Worm (Caenorhabditis elegans): ENCODE results near the gene ZK809.8.

Gene ZK809.8

ce11 chrIV:11640915-11641314 lies 7.9 kb downstream of the ZK809.8 start, which contains the start of gene ttr-50:
Gene ttr-50 (minus strand): TSS chrIV:11641015.
- TF ChIP-seq jun-1 (tag; optimal IDR thresholded peaks at IDR 0.05) (no peak), mdl-1 (tag; optimal IDR thresholded peaks at IDR 0.05) (no peak), nhr-43 (tag; optimal IDR thresholded peaks at IDR 0.05; ENCODE audit: poor library complexity, severe bottlenecking) (no peak), eor-1 (tag; optimal IDR thresholded peaks at IDR 0.05) (no peak), nhr-23 (tag; optimal IDR thresholded peaks at IDR 0.05) (no peak), elt-2 (tag; optimal IDR thresholded peaks at IDR 0.05) (no peak), nhr-11 (tag; optimal IDR thresholded peaks at IDR 0.05) (no peak), nhr-25 (tag; optimal IDR thresholded peaks at IDR 0.05) (no peak), ceh-28 (tag; optimal IDR thresholded peaks at IDR 0.05) (no peak), ceh-16 (tag; optimal IDR thresholded peaks at IDR 0.05) (no peak), mml-1 (tag; optimal IDR thresholded peaks at IDR 0.05) (no peak), nhr-12 (tag; optimal IDR thresholded peaks at IDR 0.05) (no peak), nhr-67 (tag; optimal IDR thresholded peaks at IDR 0.05) (no peak), elt-1 (tag; optimal IDR thresholded peaks at IDR 0.05) (no peak), nhr-237 (tag; optimal IDR thresholded peaks at IDR 0.05) (no peak), nhr-76 (tag; optimal IDR thresholded peaks at IDR 0.05) (no peak), aly-2 (tag; optimal IDR thresholded peaks at IDR 0.05) (no peak), nfya-1 (tag; optimal IDR thresholded peaks at IDR 0.05; ENCODE audit: insufficient read depth) (no peak), nhr-28 (tag; optimal IDR thresholded peaks at IDR 0.05) (no peak)

ce11 chrIV:11638016-11638415 lies 10.8 kb downstream of the ZK809.8 start, which contains the start of gene rbm-17:
Gene rbm-17 (plus strand): TSS chrIV:11638316.
- no peak for TF ChIP-seq lin-39 (tag; optimal IDR thresholded peaks at IDR 0.05)
- no peak for TF ChIP-seq nhr-43 (tag; optimal IDR thresholded peaks at IDR 0.05; ENCODE audit: poor library complexity, severe bottlenecking)
- no peak for TF ChIP-seq daf-12 (tag; optimal IDR thresholded peaks at IDR 0.05)
- no peak for TF ChIP-seq nhr-25 (tag; optimal IDR thresholded peaks at IDR 0.05)

- TF ChIP-seq nfya-1 (tag; optimal IDR thresholded peaks at IDR 0.05; ENCODE audit: insufficient read depth): peak; percentile 8
- TF ChIP-seq nhr-12 (tag; optimal IDR thresholded peaks at IDR 0.05): no peak
- TF ChIP-seq fos-1 (tag; optimal IDR thresholded peaks at IDR 0.05): no peak
- peak; percentile 40 for TF ChIP-seq nhr-23 (tag; optimal IDR thresholded peaks at IDR 0.05)
- peak; percentile 7 for TF ChIP-seq elt-2 (tag; optimal IDR thresholded peaks at IDR 0.05)
Observed at ce11 chrIV:11636409-11636723, 12.5 kb downstream of the ZK809.8 start, which contains the start of gene F58B3.6. Gene F58B3.6 (plus strand): TSS chrIV:11636648.

ce11 chrIV:11635437-11636408 lies 13.1 kb downstream of the ZK809.8 start, which contains the start of gene mars-1:
Gene mars-1 (minus strand): TSS chrIV:11635487.
- TF ChIP-seq elt-1 (tag; optimal IDR thresholded peaks at IDR 0.05) (no peak), tbx-2 (tag; optimal IDR thresholded peaks at IDR 0.05) (no peak), lin-15B (tag; optimal IDR thresholded peaks at IDR 0.05) (peak; percentile 80), ceh-9 (tag; optimal IDR thresholded peaks at IDR 0.05) (no peak), ceh-16 (tag; optimal IDR thresholded peaks at IDR 0.05) (no peak), nhr-76 (tag; optimal IDR thresholded peaks at IDR 0.05) (no peak), egl-27 (tag; optimal IDR thresholded peaks at IDR 0.05) (no peak), nhr-67 (tag; optimal IDR thresholded peaks at IDR 0.05) (no peak), egl-5 (tag; optimal IDR thresholded peaks at IDR 0.05) (no peak), ztf-4 (tag; optimal IDR thresholded peaks at IDR 0.05) (no peak), lsy-12 (tag; optimal IDR thresholded peaks at IDR 0.05) (peak; percentile 22), daf-12 (tag; optimal IDR thresholded peaks at IDR 0.05) (no peak), snpc-4 (tag; optimal IDR thresholded peaks at IDR 0.05) (peak; percentile 18), fkh-2 (tag; optimal IDR thresholded peaks at IDR 0.05) (no peak), unc-39 (tag; optimal IDR thresholded peaks at IDR 0.05) (no peak), pha-4 (tag; optimal IDR thresholded peaks at IDR 0.05) (peak; percentile 76), ceh-82 (tag; optimal IDR thresholded peaks at IDR 0.05) (no peak), R02D3.7 (tag; optimal IDR thresholded peaks at IDR 0.05) (no peak), ztf-11 (tag; optimal IDR thresholded peaks at IDR 0.05) (no peak), pqm-1 (tag; optimal IDR thresholded peaks at IDR 0.05) (no peak), fos-1 (tag; optimal IDR thresholded peaks at IDR 0.05) (no peak), nhr-12 (tag; optimal IDR thresholded peaks at IDR 0.05) (no peak), eor-1 (tag; optimal IDR thresholded peaks at IDR 0.05) (no peak), mml-1 (tag; optimal IDR thresholded peaks at IDR 0.05) (no peak), unc-62 (GFP tag; optimal IDR thresholded peaks at IDR 0.05) (no peak), nhr-23 (tag; optimal IDR thresholded peaks at IDR 0.05) (peak; percentile 56), ceh-28 (tag; optimal IDR thresholded peaks at IDR 0.05) (no peak), hmg-11 (tag; optimal IDR thresholded peaks at IDR 0.05) (peak; percentile 10), fkh-10 (GFP tag; optimal IDR thresholded peaks at IDR 0.05) (peak; percentile 25), mdl-1 (tag; optimal IDR thresholded peaks at IDR 0.05) (no peak), nfya-1 (tag; optimal IDR thresholded peaks at IDR 0.05; ENCODE audit: insufficient read depth) (peak; percentile 58), elt-2 (tag; optimal IDR thresholded peaks at IDR 0.05) (peak; percentile 32), ZK546.5 (tag; optimal IDR thresholded peaks at IDR 0.05) (no peak), nhr-77 (tag; optimal IDR thresholded peaks at IDR 0.05) (no peak), elt-3 (tag; optimal IDR thresholded peaks at IDR 0.05) (no peak), nhr-28 (tag; optimal IDR thresholded peaks at IDR 0.05) (no peak)

Data from whole organism, L3 larva.